Fruit fly (Drosophila melanogaster): ENCODE data around the gene PolZ2.
A peak's percentile ranks its signal among the peaks of the same experiment; 100 is the strongest.

The PolZ2 gene

DNA sequence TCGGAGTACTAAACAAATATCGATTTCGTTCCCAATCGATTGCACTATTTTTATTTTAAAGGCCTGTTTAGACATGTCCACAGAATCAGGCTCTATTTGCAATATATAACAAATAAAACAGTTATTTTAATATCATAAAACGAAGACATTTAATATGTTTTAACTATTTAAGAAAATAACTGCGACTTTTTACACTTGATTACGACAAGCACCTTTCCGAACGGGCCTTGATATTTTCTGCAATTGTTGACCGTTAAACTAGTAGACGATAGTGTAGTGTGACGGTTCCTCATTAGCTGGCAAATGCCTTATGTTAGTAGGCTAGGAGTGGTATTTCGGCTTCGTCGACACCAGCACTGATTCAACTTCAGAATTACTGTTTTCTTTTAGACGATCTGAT, 20.1 kb upstream of the PolZ2 start, which contains the start of the genes CG2931 and Rheb:
CG2931 (minus strand) TSS at position 26 of the 400 bp plus-strand sequence.
Rheb (plus strand) TSS at position 332 of the 400 bp plus-strand sequence.
- TF ChIP-seq OdsH (GFP tag; optimal IDR thresholded peaks at IDR 0.05): no peak
- peak; percentile 44 for TF ChIP-seq CG32006 (GFP tag; optimal IDR thresholded peaks at IDR 0.05)
- 0 out of 2 replicates have a peak, but pooled peaks have one; percentile 42 for TF ChIP-seq CG15336 (GFP tag; IDR thresholded peaks at IDR 0.05)
- TF ChIP-seq CG4318 (GFP tag; optimal IDR thresholded peaks at IDR 0.05): no peak
- TF ChIP-seq CG8119 (GFP tag; IDR thresholded peaks at IDR 0.05): peak; percentile 30; the same call in 1 of the 3 replicates
- peak; percentile 40 for TF ChIP-seq CG3919 (GFP tag; optimal IDR thresholded peaks at IDR 0.05)
- TF ChIP-seq CG6163 (GFP tag; IDR thresholded peaks at IDR 0.05): no peak
- TF ChIP-seq CG6276 (GFP tag; optimal IDR thresholded peaks at IDR 0.05): no peak
- TF ChIP-seq achi (GFP tag; optimal IDR thresholded peaks at IDR 0.05): peak; percentile 25
- peak; percentile 74 for TF ChIP-seq eg (GFP tag; IDR thresholded peaks at IDR 0.05)
- no peak for TF ChIP-seq CG11294 (GFP tag; IDR thresholded peaks at IDR 0.05)
- peak; percentile 27 for TF ChIP-seq CG11902 (GFP tag; optimal IDR thresholded peaks at IDR 0.05)
- TF ChIP-seq Eip78C (GFP tag): peak; percentile 87
- peak; percentile 61 for TF ChIP-seq Eip75B (GFP tag; optimal IDR thresholded peaks at IDR 0.05)
- TF ChIP-seq CG3032 (tag; optimal IDR thresholded peaks at IDR 0.05): peak; percentile 67
- no peak for TF ChIP-seq Hr38 (GFP tag; optimal IDR thresholded peaks at IDR 0.05)
- no peak for TF ChIP-seq CG8632 (GFP tag; optimal IDR thresholded peaks at IDR 0.05)
- peak; percentile 40 for TF ChIP-seq Sox15 (GFP tag; optimal IDR thresholded peaks at IDR 0.05)
- TF ChIP-seq Sox14 (GFP tag; optimal IDR thresholded peaks at IDR 0.05): peak; percentile 62
- TF ChIP-seq CG1621 (tag; optimal IDR thresholded peaks at IDR 0.05): peak; percentile 23
- peak; percentile 70 for TF ChIP-seq Hr4 (GFP tag; optimal IDR thresholded peaks at IDR 0.05)
- peak in 1 of 2 experiments; percentile 18 for TF ChIP-seq ss (GFP tag; optimal IDR thresholded peaks at IDR 0.05)
- TF ChIP-seq esn (GFP tag; optimal IDR thresholded peaks at IDR 0.05): peak; percentile 65
- TF ChIP-seq Eip93F (GFP tag; optimal IDR thresholded peaks at IDR 0.05): peak; percentile 67
- no peak for TF ChIP-seq Sox102F (GFP tag; optimal IDR thresholded peaks at IDR 0.05)
- peak; percentile 53 for TF ChIP-seq fkh (GFP tag; optimal IDR thresholded peaks at IDR 0.05)
- TF ChIP-seq cyc (GFP tag; optimal IDR thresholded peaks at IDR 0.05): peak; percentile 33
- no peak for TF ChIP-seq CG10631 (GFP tag; optimal IDR thresholded peaks at IDR 0.05)
- peak; percentile 46 for TF ChIP-seq Gug (GFP tag; IDR thresholded peaks at IDR 0.05)
- TF ChIP-seq Met (GFP tag; optimal IDR thresholded peaks at IDR 0.05): no peak
- TF ChIP-seq CG6808 (GFP tag; optimal IDR thresholded peaks at IDR 0.05): no peak
- TF ChIP-seq vri (GFP tag; optimal IDR thresholded peaks at IDR 0.05): peak; percentile 42
- no peak for TF ChIP-seq CG6854 (GFP tag; optimal IDR thresholded peaks at IDR 0.05)
- no peak for TF ChIP-seq Ets21C (GFP tag; optimal IDR thresholded peaks at IDR 0.05)
- TF ChIP-seq CG8319 (GFP tag; optimal IDR thresholded peaks at IDR 0.05): no peak
- TF ChIP-seq Lpt (GFP tag; optimal IDR thresholded peaks at IDR 0.05): no peak
- TF ChIP-seq acj6 (GFP tag; optimal IDR thresholded peaks at IDR 0.05): peak; percentile 53
- peak; percentile 82 for TF ChIP-seq svp (GFP tag)
- TF ChIP-seq Ets96B (tag; optimal IDR thresholded peaks at IDR 0.05): peak; percentile 48
- TF ChIP-seq CG16779 (tag; optimal IDR thresholded peaks at IDR 0.05): no peak
- TF ChIP-seq topi (GFP tag; optimal IDR thresholded peaks at IDR 0.05): peak; percentile 51
- TF ChIP-seq CG11762 (GFP tag; optimal IDR thresholded peaks at IDR 0.05; ENCODE audit: insufficient read depth): peak; percentile 2
- TF ChIP-seq Smox (GFP tag; optimal IDR thresholded peaks at IDR 0.05): no peak
- peak; percentile 63 for TF ChIP-seq Hr39 (GFP tag; optimal IDR thresholded peaks at IDR 0.05)
- TF ChIP-seq CG7368 (GFP tag; optimal IDR thresholded peaks at IDR 0.05): peak; percentile 11
- TF ChIP-seq CG34406 (GFP tag; optimal IDR thresholded peaks at IDR 0.05): peak; percentile 36
- peak; percentile 10 for TF ChIP-seq CG6792 (GFP tag; optimal IDR thresholded peaks at IDR 0.05)
- peak; percentile 63 for TF ChIP-seq pdm3 (GFP tag; optimal IDR thresholded peaks at IDR 0.05)
- peak; percentile 32 for TF ChIP-seq dac (GFP tag; optimal IDR thresholded peaks at IDR 0.05)
- peak; percentile 65 for TF ChIP-seq CG31627 (GFP tag; optimal IDR thresholded peaks at IDR 0.05)
- peak; percentile 67 for TF ChIP-seq lz (GFP tag; optimal IDR thresholded peaks at IDR 0.05)

Measured in whole organism, prepupa.